Worm (Caenorhabditis elegans) whole organism, late embryonic: ENCODE data around the gene F19B10.6.

ENCODE experiments used
- K02D7.2 ChIP-seq: sonication (generic microtip); optimal IDR thresholded peaks from 2 replicates; lab custom pipeline; 2017; ENCODE audit warnings: mild to moderate bottlenecking, missing genetic modification characterization, missing compliant biosample characterization
- ceh-14 ChIP-seq: sonication (generic microtip); optimal IDR thresholded peaks from 2 replicates; lab custom pipeline; 2016; ENCODE audit warnings: missing genotype, missing genetic modification characterization, missing compliant biosample characterization
- ceh-18 ChIP-seq: sonication (generic microtip); optimal IDR thresholded peaks from 2 replicates; lab custom pipeline; 2016; ENCODE audit warnings: missing genetic modification characterization, missing compliant biosample characterization
- ceh-30 ChIP-seq: fragments of 150-350 bp; optimal IDR thresholded peaks from 2 replicates; lab custom pipeline; 2014; ENCODE audit warnings: missing biosample characterization, missing genetic modification characterization
- che-1 ChIP-seq: sonication (generic microtip); optimal IDR thresholded peaks from 2 replicates; lab custom pipeline; 2016; ENCODE audit warnings: mild to moderate bottlenecking, missing genetic modification characterization, missing compliant biosample characterization
- dmd-4 ChIP-seq: sonication (generic microtip); optimal IDR thresholded peaks from 2 replicates; lab custom pipeline; 2016; ENCODE audit warnings: borderline replicate concordance, missing genetic modification characterization, missing compliant biosample characterization
- dve-1 ChIP-seq: sonication (generic microtip); optimal IDR thresholded peaks from 2 replicates; lab custom pipeline; 2017; ENCODE audit warnings: antibody characterized with exemption, mild to moderate bottlenecking, missing genetic modification characterization, missing compliant biosample characterization
- ets-4 ChIP-seq: sonication (generic microtip); optimal IDR thresholded peaks from 2 replicates; lab custom pipeline; 2016; ENCODE audit warnings: missing genetic modification characterization, missing compliant biosample characterization
- fkh-10 ChIP-seq: fragments of 150-350 bp; optimal IDR thresholded peaks from 2 replicates; lab custom pipeline; 2014; ENCODE audit warnings: missing biosample characterization, missing genetic modification reagents, missing genetic modification characterization
- gmeb-2 ChIP-seq: sonication (generic microtip); optimal IDR thresholded peaks from 2 replicates; lab custom pipeline; 2016; ENCODE audit warnings: missing genetic modification characterization, inconsistent platforms, missing compliant biosample characterization
- hlh-13 ChIP-seq: fragments of 200-800 bp; sonication (Bioruptor generic); optimal IDR thresholded peaks from 2 replicates; lab custom pipeline; 2018; ENCODE audit warnings: mild to moderate bottlenecking, missing genetic modification characterization, missing compliant biosample characterization
- hlh-15 ChIP-seq: sonication (generic microtip); optimal IDR thresholded peaks from 2 replicates; lab custom pipeline; 2016; ENCODE audit warnings: missing genetic modification characterization, missing compliant biosample characterization
- lim-6 ChIP-seq: sonication (generic microtip); optimal IDR thresholded peaks from 2 replicates; lab custom pipeline; 2016; ENCODE audit warnings: missing genetic modification characterization, missing compliant biosample characterization
- lin-11 ChIP-seq: fragments of 200-800 bp; sonication (Bioruptor generic); optimal IDR thresholded peaks from 2 replicates; lab custom pipeline; 2018; ENCODE audit warnings: mild to moderate bottlenecking, missing genetic modification characterization, missing compliant biosample characterization
- madf-2 ChIP-seq: sonication (generic microtip); optimal IDR thresholded peaks from 2 replicates; lab custom pipeline; 2017; ENCODE audit warnings: missing genetic modification characterization, missing compliant biosample characterization
- nfya-1 ChIP-seq: sonication (generic microtip); optimal IDR thresholded peaks from 2 replicates; lab custom pipeline; 2017; ENCODE audit warnings: missing genetic modification characterization, mild to moderate bottlenecking, missing compliant biosample characterization, antibody characterized with exemption, moderate library complexity
- nhr-11 ChIP-seq: fragments of 150-350 bp; optimal IDR thresholded peaks from 2 replicates; lab custom pipeline; 2014; ENCODE audit warnings: missing biosample characterization, missing genetic modification characterization
- nhr-232 ChIP-seq: sonication (generic microtip); optimal IDR thresholded peaks from 2 replicates; lab custom pipeline; 2016; ENCODE audit warnings: missing genetic modification characterization, missing compliant biosample characterization
- pag-3 ChIP-seq: sonication (generic microtip); optimal IDR thresholded peaks from 2 replicates; lab custom pipeline; 2016; ENCODE audit warnings: missing compliant biosample characterization, missing genetic modification characterization, borderline replicate concordance
- pha-2 ChIP-seq: sonication (generic microtip); optimal IDR thresholded peaks from 2 replicates; lab custom pipeline; 2017; ENCODE audit warnings: mild to moderate bottlenecking, missing genetic modification characterization, missing compliant biosample characterization
- pqm-1 ChIP-seq: sonication (generic microtip); optimal IDR thresholded peaks from 2 replicates; lab custom pipeline; 2016; ENCODE audit warnings: missing genetic modification characterization, missing compliant biosample characterization
- rnt-1 ChIP-seq: sonication (generic microtip); optimal IDR thresholded peaks from 2 replicates; lab custom pipeline; 2016; ENCODE audit warnings: missing genetic modification characterization, missing compliant biosample characterization
- sox-2 ChIP-seq: fragments of 200-800 bp; sonication (Bioruptor generic); IDR thresholded peaks from 2 replicates; pipeline ENCODE4 v1.3.6; 2022; ENCODE audit warnings: missing genetic modification reagents, missing genetic modification characterization, missing compliant biosample characterization
- sox-4 ChIP-seq: sonication (generic microtip); optimal IDR thresholded peaks from 2 replicates; lab custom pipeline; 2017; ENCODE audit warnings: mild to moderate bottlenecking, missing genetic modification characterization, inconsistent platforms, missing compliant biosample characterization
- syd-9 ChIP-seq: sonication (generic microtip); optimal IDR thresholded peaks from 2 replicates; lab custom pipeline; 2016; ENCODE audit warnings: mild to moderate bottlenecking, missing genetic modification characterization, moderate library complexity, missing compliant biosample characterization
- tbx-2 ChIP-seq: sonication (generic microtip); optimal IDR thresholded peaks from 2 replicates; lab custom pipeline; 2016; ENCODE audit warnings: missing genetic modification characterization, missing compliant biosample characterization
- tbx-7 ChIP-seq: sonication (generic microtip); optimal IDR thresholded peaks from 2 replicates; lab custom pipeline; 2016; ENCODE audit warnings: missing genotype, missing genetic modification characterization, missing compliant biosample characterization
- unc-42 ChIP-seq: sonication (generic microtip); optimal IDR thresholded peaks from 2 replicates; lab custom pipeline; 2016; ENCODE audit warnings: missing genotype, missing genetic modification characterization, missing compliant biosample characterization
- zip-5 ChIP-seq: sonication (generic microtip); optimal IDR thresholded peaks from 2 replicates; lab custom pipeline; 2016; ENCODE audit warnings: missing genetic modification characterization, missing compliant biosample characterization
- ztf-16 ChIP-seq: sonication (generic microtip); optimal IDR thresholded peaks from 2 replicates; lab custom pipeline; 2017; ENCODE audit warnings: missing genetic modification characterization, missing compliant biosample characterization

Gene F19B10.6

ce11 chrII:3620862-3621261 is 42.8 kb downstream of the F19B10.6 start:
- TF ChIP-seq rnt-1 (tag; lab: Kevin White, UChicago) (no peak), ztf-16 (tag; lab: Kevin White, UChicago) (no peak), dve-1 (tag; lab: Kevin White, UChicago) (no peak), madf-2 (tag; lab: Kevin White, UChicago) (no peak), syd-9 (tag; lab: Kevin White, UChicago) (no peak), hlh-13 (GFP tag; lab: Kevin White, UChicago) (no peak), lim-6 (no peak), hlh-15 (tag; lab: Kevin White, UChicago) (no peak), sox-2 (GFP tag; lab: Robert Waterston, UW) (no peak), ceh-14 (tag; lab: Kevin White, UChicago) (no peak), ceh-30 (no peak)
- TF ChIP-seq, all 69 proteins: peak for 0

- no peak for TF ChIP-seq tbx-7 (tag; lab: Kevin White, UChicago)
- TF ChIP-seq fkh-10 (GFP tag; lab: Kevin White, UChicago), result no peak
- no peak for TF ChIP-seq sox-4
- TF ChIP-seq ets-4, result no peak
- no peak for TF ChIP-seq ceh-18 (tag; lab: Kevin White, UChicago)
- TF ChIP-seq pqm-1 (tag; lab: Kevin White, UChicago), result no peak
- TF ChIP-seq zip-5 (tag; lab: Kevin White, UChicago), result no peak
- TF ChIP-seq K02D7.2 (tag; lab: Kevin White, UChicago), result no peak
- TF ChIP-seq che-1, result no peak
- no peak for TF ChIP-seq unc-42 (tag; lab: Kevin White, UChicago)
- no peak for TF ChIP-seq dmd-4 (tag; lab: Kevin White, UChicago)
- TF ChIP-seq nhr-11 (tag; lab: Kevin White, UChicago), result no peak
- no peak for TF ChIP-seq hlh-13 (GFP tag; lab: Kevin White, UChicago)
- TF ChIP-seq madf-2 (tag; lab: Kevin White, UChicago), result no peak
- TF ChIP-seq lim-6, result no peak
- TF ChIP-seq nhr-232 (tag; lab: Kevin White, UChicago), result no peak
- no peak for TF ChIP-seq pha-2 (tag; lab: Kevin White, UChicago)
- TF ChIP-seq lin-11, result no peak
- TF ChIP-seq tbx-2, result no peak
- no peak for TF ChIP-seq pag-3 (tag; lab: Kevin White, UChicago)
These were observed 46.2 kb downstream of the F19B10.6 start, which contains the start of gene F40E12.1 for ce11 chrII:3617512-3617911. Gene F40E12.1 (plus strand): TSS chrII:3617812.

- TF ChIP-seq nfya-1 (tag; lab: Kevin White, UChicago) (peak; percentile 94), gmeb-2 (tag; lab: Kevin White, UChicago) (no peak)
These were observed 47.1 kb downstream of the F19B10.6 start for ce11 chrII:3616615-3617014.
